Worm (Caenorhabditis elegans) whole organism, young adult: ENCODE measurements around the gene C14A4.9.

Source experiments
- F57A8.1 ChIP-seq: fragments of 200-800 bp; sonication (Bioruptor generic); optimal IDR thresholded peaks from 2 replicates; lab custom pipeline; 2018; ENCODE audit warnings: mild to moderate bottlenecking, missing genetic modification characterization, moderate library complexity, missing compliant biosample characterization
- nfyb-1 ChIP-seq: fragments of 200-800 bp; sonication (Bioruptor generic); IDR thresholded peaks from 2 replicates; pipeline ENCODE4 v1.3.6; 2022; ENCODE audit warnings: missing genetic modification reagents, missing genetic modification characterization, missing compliant biosample characterization
- xnd-1 ChIP-seq: sonication (generic microtip); optimal IDR thresholded peaks from 2 replicates; lab custom pipeline; 2016; ENCODE audit warnings: missing genotype, missing genetic modification reagents, missing genetic modification characterization, missing compliant biosample characterization

DNA sequence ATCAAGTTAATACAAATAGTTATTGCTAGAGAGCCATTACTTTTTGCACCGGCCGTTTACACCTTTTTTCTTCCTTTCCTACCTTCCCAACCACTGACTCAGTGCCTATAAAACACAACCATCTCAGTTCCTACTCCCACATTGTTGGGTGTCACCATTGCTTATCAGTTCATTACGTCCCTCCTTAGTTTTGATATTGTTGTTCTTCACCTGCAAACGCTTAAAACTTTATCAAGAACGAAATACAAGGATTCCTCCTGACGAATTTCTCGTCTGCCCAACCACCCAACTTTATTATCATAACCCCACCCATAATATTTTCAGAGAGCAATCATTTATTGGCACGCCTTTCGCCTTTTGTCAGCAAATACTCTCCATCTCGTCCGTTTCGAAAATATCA, 27.9 kb downstream of the C14A4.9 start:
- TF ChIP-seq F57A8.1 (GFP tag; lab: Kevin White, UChicago) (no peak), xnd-1 (tag; lab: Kevin White, UChicago) (no peak), nfyb-1 (GFP tag; lab: Robert Waterston, UW) (no peak)
